Worm (Caenorhabditis elegans): Measurements from ENCODE around the gene cct-5.

DNA sequence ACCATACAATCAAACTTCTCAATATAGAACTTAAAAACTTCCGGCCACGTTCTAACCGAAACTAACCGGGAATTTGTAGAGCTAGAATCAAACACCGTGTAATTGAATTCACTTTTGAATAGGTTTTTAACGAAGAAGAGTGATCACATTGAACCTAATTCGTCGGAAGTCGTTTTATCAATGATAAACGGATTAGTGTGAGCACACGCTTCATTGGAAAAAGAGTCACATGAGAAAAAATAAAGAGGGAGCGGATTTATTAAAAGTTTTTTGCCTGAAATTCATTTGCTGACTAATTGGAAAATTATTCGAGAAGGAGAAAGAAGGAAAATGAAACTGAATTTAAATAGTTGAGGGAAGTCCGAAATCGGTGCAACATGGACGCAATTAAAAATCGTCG lies 12.2 kb downstream of the cct-5 start:
- TF ChIP-seq R02D3.7 (tag; optimal IDR thresholded peaks at IDR 0.05) (no peak), zag-1 (tag; optimal IDR thresholded peaks at IDR 0.05) (no peak), nhr-129 (tag; optimal IDR thresholded peaks at IDR 0.05) (no peak), nhr-77 (tag; optimal IDR thresholded peaks at IDR 0.05) (no peak), elt-1 (tag; optimal IDR thresholded peaks at IDR 0.05) (no peak), fos-1 (tag; optimal IDR thresholded peaks at IDR 0.05) (no peak), elt-3 (tag; optimal IDR thresholded peaks at IDR 0.05) (no peak), C34F6.9 (tag; optimal IDR thresholded peaks at IDR 0.05) (no peak), ceh-82 (tag; optimal IDR thresholded peaks at IDR 0.05) (no peak), nhr-237 (tag; optimal IDR thresholded peaks at IDR 0.05) (no peak), nhr-25 (tag; optimal IDR thresholded peaks at IDR 0.05) (no peak), nhr-10 (tag; optimal IDR thresholded peaks at IDR 0.05) (no peak), lin-11 (tag; optimal IDR thresholded peaks at IDR 0.05) (no peak)
